Fruit fly (Drosophila melanogaster): ENCODE results near the gene crn.

DNA sequence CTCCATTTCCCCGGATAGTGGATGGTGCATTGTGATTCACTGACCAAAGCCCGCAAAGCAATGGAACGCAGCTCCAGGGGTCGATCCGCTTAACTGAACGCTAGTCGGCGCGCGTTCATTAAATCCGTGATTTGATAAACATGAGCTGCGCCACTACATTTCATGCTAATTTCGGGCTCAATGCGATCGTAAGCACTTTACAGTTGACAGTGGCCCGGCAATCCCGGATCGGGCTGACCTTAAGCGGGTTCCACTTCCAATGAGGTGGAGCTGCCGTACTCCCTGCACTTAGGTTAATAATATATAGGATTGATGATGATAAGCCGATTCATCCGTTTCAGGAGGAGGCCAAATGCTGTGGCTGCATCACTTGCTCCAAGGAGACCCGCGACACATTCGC lies 46.0 kb downstream of the crn start, which contains the start of gene FarO:
- TF ChIP-seq CG5204 (GFP tag; optimal IDR thresholded peaks at IDR 0.05) (no peak), tj (GFP tag; optimal IDR thresholded peaks at IDR 0.05) (no peak), CG33017 (tag; optimal IDR thresholded peaks at IDR 0.05) (no peak), CG7045 (GFP tag; optimal IDR thresholded peaks at IDR 0.05) (no peak), Crg-1 (GFP tag; optimal IDR thresholded peaks at IDR 0.05) (no peak), bab1 (GFP tag; optimal IDR thresholded peaks at IDR 0.05) (no peak), cnc (optimal IDR thresholded peaks at IDR 0.05) (no peak), CG14711 (tag; optimal IDR thresholded peaks at IDR 0.05) (no peak), CG12768 (GFP tag; optimal IDR thresholded peaks at IDR 0.05) (no peak), CG11617 (GFP tag; optimal IDR thresholded peaks at IDR 0.05) (no peak), Mnt (GFP tag; optimal IDR thresholded peaks at IDR 0.05) (no peak), Clk (GFP tag; optimal IDR thresholded peaks at IDR 0.05) (no peak), kay (GFP tag; ENCODE audit: borderline replicate concordance) (no peak)

All from whole organism, adult.